Fruit fly (Drosophila melanogaster) whole organism, embryonic: ENCODE data around the gene CG13917.

Source experiments
- CG10147 ChIP-seq: fragments of 200-800 bp; sonication (Bioruptor generic); optimal IDR thresholded peaks from 2 replicates; lab custom pipeline; 2019; ENCODE audit warnings: missing biosample characterization, mild to moderate bottlenecking, missing genetic modification characterization, moderate library complexity
- CG12104 ChIP-seq: fragments of 200-800 bp; sonication (Bioruptor generic); optimal IDR thresholded peaks from 3 replicates; lab custom pipeline; 2016; ENCODE audit warnings: missing biosample characterization, missing genetic modification characterization
- CG12942 ChIP-seq: fragments of 200-800 bp; sonication (Bioruptor generic); optimal IDR thresholded peaks from 3 replicates; lab custom pipeline; 2016; ENCODE audit warnings: missing biosample characterization, missing genetic modification characterization
- CG14667 ChIP-seq: fragments of 200-800 bp; sonication (Bioruptor generic); IDR thresholded peaks from 2 replicates; pipeline ENCODE4 v1.3.6; 2022; ENCODE audit warnings: missing biosample characterization, missing genetic modification characterization
- CG15479 ChIP-seq: fragments of 200-800 bp; sonication (Bioruptor generic); optimal IDR thresholded peaks from 3 replicates; lab custom pipeline; 2019; ENCODE audit warnings: missing biosample characterization, mild to moderate bottlenecking, missing genetic modification characterization, moderate library complexity
- CG1647 ChIP-seq: fragments of 200-800 bp; sonication (Bioruptor generic); optimal IDR thresholded peaks from 3 replicates; lab custom pipeline; 2016; ENCODE audit warnings: missing biosample characterization, missing genetic modification characterization
- CG16813 ChIP-seq: fragments of 200-800 bp; sonication (Bioruptor generic); IDR thresholded peaks from 3 replicates; pipeline ENCODE4 v1.3.6; 2022; ENCODE audit warnings: missing biosample characterization, missing genetic modification characterization; ENCODE audit not compliant: partially characterized antibody
- CG17912 ChIP-seq: fragments of 200-800 bp; sonication (Bioruptor generic); optimal IDR thresholded peaks from 2 replicates; lab custom pipeline; 2018; ENCODE audit warnings: missing biosample characterization, mild to moderate bottlenecking, missing genetic modification characterization
- CG2875 ChIP-seq: fragments of 200-800 bp; sonication (Bioruptor generic); optimal IDR thresholded peaks from 2 replicates; lab custom pipeline; 2017; ENCODE audit warnings: missing biosample characterization, mild to moderate bottlenecking, missing genetic modification characterization, missing genetic modification reagents
- CG33213 ChIP-seq: fragments of 200-800 bp; sonication (Bioruptor generic); optimal IDR thresholded peaks from 3 replicates; lab custom pipeline; 2016; ENCODE audit warnings: missing biosample characterization, missing genetic modification characterization
- CG34422 ChIP-seq: fragments of 200-800 bp; sonication (Bioruptor generic); IDR thresholded peaks from 3 replicates; pipeline ENCODE4 v1.3.6; 2022; ENCODE audit warnings: missing biosample characterization, missing genetic modification characterization
- CG3847 ChIP-seq: fragments of 200-800 bp; sonication (Bioruptor generic); IDR thresholded peaks from 2 replicates; pipeline ENCODE4 v1.3.6; 2022; ENCODE audit warnings: missing biosample characterization, missing genetic modification characterization
- CG4404 ChIP-seq: fragments of 200-800 bp; sonication (Bioruptor generic); IDR thresholded peaks from 2 replicates; pipeline ENCODE4 v1.3.6; 2022; ENCODE audit warnings: missing biosample characterization, missing genetic modification characterization
- CG4730 ChIP-seq: fragments of 200-800 bp; sonication (Bioruptor generic); IDR thresholded peaks from 2 replicates; pipeline ENCODE4 v1.3.6; 2022; ENCODE audit warnings: missing biosample characterization, missing genetic modification characterization
- CG8281 ChIP-seq: fragments of 200-800 bp; sonication (Bioruptor generic); optimal IDR thresholded peaks from 2 replicates; lab custom pipeline; 2018; ENCODE audit warnings: missing biosample characterization, mild to moderate bottlenecking, missing genetic modification characterization, moderate library complexity
- CG9215 ChIP-seq: fragments of 200-800 bp; sonication (Bioruptor generic); IDR thresholded peaks from 2 replicates; pipeline ENCODE4 v1.3.6; 2022; ENCODE audit warnings: missing biosample characterization, missing genetic modification characterization
- Chrac-16 ChIP-seq: fragments of 200-800 bp; sonication (Bioruptor generic); optimal IDR thresholded peaks from 3 replicates; lab custom pipeline; 2016; ENCODE audit warnings: missing biosample characterization, missing genetic modification characterization
- D ChIP-seq, 2 experiments: fragments of 200-800 bp in 1 of 2; fragments of >200 bp in 1 of 2; sonication (Bioruptor generic) in 1 of 2; optimal IDR thresholded peaks; 2 replicates in 1 of 2; 3 replicates in 1 of 2; lab custom pipeline; 2017; ENCODE audit warnings: mild to moderate bottlenecking in 1 of 2, missing biosample characterization in 1 of 2, missing genetic modification characterization in 1 of 2, missing genetic modification reagents in 1 of 2
- Dip2 ChIP-seq: fragments of 200-800 bp; sonication (Bioruptor generic); IDR thresholded peaks from 2 replicates; pipeline ENCODE4 v1.3.6; 2022; ENCODE audit warnings: missing biosample characterization, missing genetic modification characterization
- Dll ChIP-seq: fragments of 200-800 bp; sonication (Bioruptor generic); IDR thresholded peaks from 4 replicates; pipeline ENCODE4 v1.3.6; 2022; ENCODE audit warnings: missing biosample characterization, missing genetic modification characterization; ENCODE audit not compliant: partially characterized antibody
- E2f2 ChIP-seq: fragments of 200-800 bp; sonication (Bioruptor generic); IDR thresholded peaks from 2 replicates; pipeline ENCODE4 v1.3.6; 2022; ENCODE audit warnings: missing biosample characterization, missing genetic modification characterization
- ERR ChIP-seq: fragments of 200-800 bp; sonication (Bioruptor generic); optimal IDR thresholded peaks from 2 replicates; lab custom pipeline; 2016; ENCODE audit warnings: missing biosample characterization, missing genetic modification characterization
- Eip74EF ChIP-seq, 2 experiments: fragments of 200-800 bp in 1 of 2; fragments of >200 bp in 1 of 2; sonication (Bioruptor generic) in 1 of 2; optimal IDR thresholded peaks; 2 replicates each; lab custom pipeline; 2017 to 2019; ENCODE audit warnings: missing biosample characterization in 2 of 2, missing genetic modification characterization in 2 of 2, mild to moderate bottlenecking in 1 of 2, moderate library complexity in 1 of 2
- Hmr ChIP-seq: fragments of 200-800 bp; sonication (Bioruptor generic); optimal IDR thresholded peaks from 3 replicates; lab custom pipeline; 2017; ENCODE audit warnings: mild to moderate bottlenecking, missing biosample characterization, missing genetic modification reagents, missing genetic modification characterization
- MESR4 ChIP-seq: fragments of 200-800 bp; sonication (Bioruptor generic); optimal IDR thresholded peaks from 2 replicates; lab custom pipeline; 2018; ENCODE audit warnings: missing biosample characterization, mild to moderate bottlenecking, missing genetic modification characterization, moderate library complexity
- Meics ChIP-seq: fragments of 200-800 bp; sonication (Bioruptor generic); optimal IDR thresholded peaks from 2 replicates; lab custom pipeline; 2017; ENCODE audit warnings: missing biosample characterization, mild to moderate bottlenecking, missing genetic modification characterization
- Nf-YC ChIP-seq: fragments of 200-800 bp; optimal IDR thresholded peaks from 3 replicates; lab custom pipeline; 2019; ENCODE audit warnings: missing biosample characterization, mild to moderate bottlenecking, missing genetic modification characterization, moderate library complexity
- Rx ChIP-seq: fragments of 200-800 bp; sonication (Bioruptor generic); IDR thresholded peaks from 2 replicates; pipeline ENCODE4 v1.3.6; 2022; ENCODE audit warnings: missing biosample characterization, missing genetic modification characterization
- Scr ChIP-seq: fragments of 200-800 bp; sonication (Bioruptor generic); IDR thresholded peaks from 2 replicates; pipeline ENCODE4 v1.3.6; 2022; ENCODE audit warnings: missing biosample characterization, missing genetic modification characterization; ENCODE audit not compliant: partially characterized antibody
- Sin3A ChIP-seq: fragments of >200 bp; optimal IDR thresholded peaks from 2 replicates; lab custom pipeline; 2018
- Stat92E ChIP-seq, 3 experiments: fragments of >200 bp in 2 of 3; fragments of 200-800 bp in 1 of 3; sonication (Bioruptor generic) in 1 of 3; optimal IDR thresholded peaks; 2 replicates each; lab custom pipeline; 2017 to 2019; ENCODE audit warnings: missing biosample characterization in 3 of 3, missing genetic modification characterization in 3 of 3, mild to moderate bottlenecking in 1 of 3, moderate library complexity in 1 of 3
- Xrp1 ChIP-seq: fragments of 200-800 bp; sonication (Bioruptor generic); IDR thresholded peaks from 2 replicates; pipeline ENCODE4 v1.3.6; 2022; ENCODE audit warnings: missing biosample characterization, missing genetic modification characterization
- ara ChIP-seq: fragments of 200-800 bp; sonication (Bioruptor generic); IDR thresholded peaks from 2 replicates; pipeline ENCODE4 v1.3.6; 2022; ENCODE audit warnings: missing biosample characterization, missing genetic modification characterization
- bcd ChIP-seq: fragments of 200-800 bp; sonication (Bioruptor generic); optimal IDR thresholded peaks from 2 replicates; lab custom pipeline; 2017; ENCODE audit warnings: missing biosample characterization, mild to moderate bottlenecking, missing genetic modification characterization
- disco-r ChIP-seq: fragments of 200-800 bp; sonication (Bioruptor generic); optimal IDR thresholded peaks from 2 replicates; lab custom pipeline; 2016; ENCODE audit warnings: missing biosample characterization, missing genetic modification characterization
- gem ChIP-seq: fragments of 200-800 bp; sonication (Bioruptor generic); optimal IDR thresholded peaks from 2 replicates; lab custom pipeline; 2019; ENCODE audit warnings: missing biosample characterization, mild to moderate bottlenecking, missing genetic modification characterization, moderate library complexity
- grn ChIP-seq: fragments of 200-800 bp; sonication (Bioruptor generic); optimal IDR thresholded peaks from 3 replicates; lab custom pipeline; 2017; ENCODE audit warnings: missing biosample characterization, missing genetic modification characterization
- kah ChIP-seq: fragments of 200-800 bp; sonication (Bioruptor generic); optimal IDR thresholded peaks from 2 replicates; lab custom pipeline; 2018; ENCODE audit warnings: missing biosample characterization, mild to moderate bottlenecking, missing genetic modification characterization
- lbe ChIP-seq: fragments of 200-800 bp; sonication (Bioruptor generic); optimal IDR thresholded peaks from 2 replicates; lab custom pipeline; 2016; ENCODE audit warnings: missing biosample characterization, mild to moderate bottlenecking, missing genetic modification characterization
- mirr ChIP-seq: fragments of 200-800 bp; sonication (Bioruptor generic); optimal IDR thresholded peaks from 3 replicates; lab custom pipeline; 2018; ENCODE audit warnings: missing biosample characterization, mild to moderate bottlenecking, missing genetic modification characterization
- nerfin-2 ChIP-seq: fragments of 200-800 bp; sonication (Bioruptor generic); IDR thresholded peaks from 2 replicates; pipeline ENCODE4 v1.3.6; 2022; ENCODE audit warnings: missing biosample characterization, missing genetic modification characterization; ENCODE audit not compliant: partially characterized antibody
- onecut ChIP-seq: fragments of 200-800 bp; sonication (Bioruptor generic); IDR thresholded peaks from 2 replicates; pipeline ENCODE4 v1.3.6; 2022; ENCODE audit warnings: missing biosample characterization, missing genetic modification characterization
- pan ChIP-seq, 4 experiments: fragments of >200 bp in 3 of 4; fragments of 200-800 bp in 1 of 4; sonication (Bioruptor generic) in 1 of 4; optimal IDR thresholded peaks in 3 of 4; IDR thresholded peaks in 1 of 4; 2 replicates each; pipeline versions ENCODE4 v1.3.6 to Lab custom; 2017 to 2022; ENCODE audit warnings: missing biosample characterization in 2 of 4, missing genetic modification characterization in 2 of 4, mixed read lengths in 1 of 4
- sima ChIP-seq: fragments of 200-800 bp; sonication (Bioruptor generic); optimal IDR thresholded peaks from 2 replicates; lab custom pipeline; 2016; ENCODE audit warnings: missing biosample characterization, missing genetic modification characterization
- trem ChIP-seq: fragments of 200-800 bp; optimal IDR thresholded peaks from 3 replicates; lab custom pipeline; 2019; ENCODE audit warnings: missing biosample characterization, mild to moderate bottlenecking, missing genetic modification characterization, moderate library complexity
- trh ChIP-seq: fragments of 200-800 bp; sonication (Bioruptor generic); optimal IDR thresholded peaks from 2 replicates; lab custom pipeline; 2016; ENCODE audit warnings: missing biosample characterization, missing genetic modification characterization
- unc-4 ChIP-seq: fragments of 200-800 bp; sonication (Bioruptor generic); IDR thresholded peaks from 2 replicates; pipeline ENCODE4 v1.3.6; 2022; ENCODE audit warnings: missing biosample characterization, missing genetic modification characterization; ENCODE audit not compliant: partially characterized antibody

CG13917 gene

dm6 chr3L:1568225-1569161 is 8.0 kb upstream of the CG13917 start, which contains the start of gene CG7879 (continued):
- no peak for TF ChIP-seq CG2875 (GFP tag; lab: Kevin White, UChicago)
- TF ChIP-seq CG12942 (GFP tag; lab: Kevin White, UChicago) = no peak
- TF ChIP-seq CG15479 (GFP tag; lab: Kevin White, UChicago) = no peak
- TF ChIP-seq CG10147 (GFP tag; lab: Kevin White, UChicago) = no peak
- no peak for TF ChIP-seq trh (GFP tag; lab: Kevin White, UChicago)
- TF ChIP-seq Stat92E (GFP tag; optimal IDR thresholded peaks at IDR 0.05; lab: Kevin White, UChicago) = peak in 1 of 3 experiments; percentile 37
- no peak for TF ChIP-seq nerfin-2 (GFP tag; lab: Robert Waterston, UW)
- no peak; the same call in 2 of the 3 replicates for TF ChIP-seq CG16813
- TF ChIP-seq trem = peak; percentile 0
- TF ChIP-seq CG4730 (GFP tag; lab: Robert Waterston, UW) = no peak
- TF ChIP-seq grn = peak; percentile 58
- TF ChIP-seq CG3847 (GFP tag; lab: Robert Waterston, UW) = peak; percentile 45
- TF ChIP-seq CG33213 (GFP tag; lab: Kevin White, UChicago) = no peak
- TF ChIP-seq pan (optimal IDR thresholded peaks at IDR 0.05; lab: Kevin White, UChicago) = no peak
- TF ChIP-seq pan (GFP tag; optimal IDR thresholded peaks at IDR 0.05 in 1 of 2, IDR thresholded peaks at IDR 0.05 in 1 of 2) = no peak
- no peak for TF ChIP-seq CG4404
- no peak for TF ChIP-seq Dll (GFP tag; lab: Robert Waterston, UW)
- TF ChIP-seq ara (GFP tag; lab: Robert Waterston, UW) = no peak
- TF ChIP-seq CG14667 (GFP tag; lab: Robert Waterston, UW) = no peak
- 0 out of 2 replicates have a peak, but pooled peaks have one; percentile 5 for TF ChIP-seq onecut (GFP tag; lab: Robert Waterston, UW)
- TF ChIP-seq mirr (GFP tag; lab: Kevin White, UChicago) = no peak
- no peak for TF ChIP-seq sima
- TF ChIP-seq CG17912 (GFP tag; lab: Kevin White, UChicago) = no peak
- TF ChIP-seq CG12104 (GFP tag; lab: Kevin White, UChicago) = no peak
- no peak for TF ChIP-seq CG1647 (GFP tag; lab: Kevin White, UChicago)
- TF ChIP-seq gem = no peak
- TF ChIP-seq Xrp1 (GFP tag; lab: Robert Waterston, UW) = 0 out of 2 replicates have a peak, but pooled peaks have one; percentile 13
- peak; percentile 98 for TF ChIP-seq MESR4 (GFP tag; lab: Kevin White, UChicago)
- no peak for TF ChIP-seq D (optimal IDR thresholded peaks at IDR 0.05; lab: Kevin White, UChicago)
- no peak for TF ChIP-seq D (GFP tag; optimal IDR thresholded peaks at IDR 0.05; lab: Kevin White, UChicago)
- TF ChIP-seq Nf-YC (tag; lab: Kevin White, UChicago) = peak; percentile 33
- no peak for TF ChIP-seq Dip2
- TF ChIP-seq CG8281 = no peak
- TF ChIP-seq kah (GFP tag; lab: Kevin White, UChicago) = no peak
- TF ChIP-seq CG34422 (GFP tag; lab: Robert Waterston, UW) = peak; percentile 10; the same call in 1 of the 3 replicates
- TF ChIP-seq Rx = no peak
- TF ChIP-seq Meics (GFP tag; lab: Kevin White, UChicago) = peak; percentile 51
- no peak for TF ChIP-seq Eip74EF (GFP tag; optimal IDR thresholded peaks at IDR 0.05; lab: Kevin White, UChicago)
- peak; percentile 10 for TF ChIP-seq Hmr (GFP tag; lab: Kevin White, UChicago)
- TF ChIP-seq Scr (GFP tag; lab: Robert Waterston, UW) = no peak
- TF ChIP-seq bcd (GFP tag; lab: Kevin White, UChicago) = peak; percentile 17
- TF ChIP-seq ERR (GFP tag; lab: Kevin White, UChicago) = no peak
- peak; percentile 46; the same call in 1 of the 2 replicates for TF ChIP-seq unc-4 (GFP tag; lab: Robert Waterston, UW)
- no peak for TF ChIP-seq disco-r (GFP tag; lab: Kevin White, UChicago)
- TF ChIP-seq Sin3A = peak; percentile 62
- no peak for TF ChIP-seq E2f2 (GFP tag; lab: Robert Waterston, UW)
- peak; percentile 49; the same call in 1 of the 2 replicates for TF ChIP-seq CG9215 (GFP tag; lab: Robert Waterston, UW)
- peak; percentile 20 for TF ChIP-seq Chrac-16 (GFP tag; lab: Kevin White, UChicago)
- TF ChIP-seq lbe (GFP tag; lab: Kevin White, UChicago) = no peak
